Fruit fly (Drosophila melanogaster) S2 (cell line): Measurements from ENCODE around the gene CG2260.

ENCODE experiments used
- CG8478 ChIP-seq: fragments of >200 bp; optimal IDR thresholded peaks from 2 replicates; lab custom pipeline; 2018
- CTCF ChIP-seq, 2 experiments: fragments of >200 bp; optimal IDR thresholded peaks; 2 replicates each; lab custom pipeline; 2018

Gene CG2260

DNA sequence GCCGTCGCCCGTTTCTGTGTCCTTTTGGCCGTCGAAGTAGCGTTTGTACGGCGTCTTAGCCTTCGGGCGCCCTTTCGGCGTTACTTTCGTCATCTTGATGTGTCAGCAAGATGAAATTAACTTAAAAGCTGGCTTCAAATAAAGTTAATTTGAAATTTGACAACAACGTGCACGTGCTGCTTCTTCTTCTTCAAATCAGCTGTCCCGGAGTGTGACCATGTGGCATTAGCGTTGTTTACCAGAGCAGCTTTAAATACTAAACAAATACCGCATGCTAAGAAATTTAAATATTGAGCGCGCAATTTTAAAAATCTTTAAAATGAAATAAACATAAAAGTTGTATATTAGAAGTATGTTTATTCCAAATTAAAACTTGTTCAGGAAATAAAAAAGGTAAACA, at the start of gene CG2260:
TSS of gene CG2260 (minus strand) at position 209 of the 400 bp plus-strand sequence.
- no peak for TF ChIP-seq CG8478 (lab: Kevin White, UChicago)
- no peak for TF ChIP-seq CTCF (optimal IDR thresholded peaks at IDR 0.05; lab: Kevin White, UChicago)

DNA sequence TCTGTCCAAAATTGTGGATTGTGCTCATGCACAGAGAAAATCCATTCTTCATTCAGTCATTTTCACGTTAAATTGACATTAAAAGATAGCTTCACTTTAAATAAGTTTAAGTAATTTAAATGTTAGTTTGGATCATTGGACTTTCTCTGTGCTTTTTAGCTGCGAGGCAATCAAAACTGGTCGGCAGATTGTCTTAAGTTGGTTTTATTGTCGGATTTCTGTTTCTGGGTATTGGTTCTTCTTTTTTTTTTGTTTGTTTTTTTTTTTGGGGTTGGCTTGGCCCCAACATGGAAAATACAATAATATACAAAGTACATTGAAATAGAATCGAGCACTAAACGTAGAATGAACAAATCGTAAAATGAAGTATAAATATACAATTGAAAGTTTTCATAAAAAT, 49.2 kb upstream of the CG2260 start, which contains the start of gene CG2278:
TSS of gene CG2278 (minus strand) at position 101 of the 400 bp plus-strand sequence.
- no peak for TF ChIP-seq CTCF (optimal IDR thresholded peaks at IDR 0.05; lab: Kevin White, UChicago)

DNA sequence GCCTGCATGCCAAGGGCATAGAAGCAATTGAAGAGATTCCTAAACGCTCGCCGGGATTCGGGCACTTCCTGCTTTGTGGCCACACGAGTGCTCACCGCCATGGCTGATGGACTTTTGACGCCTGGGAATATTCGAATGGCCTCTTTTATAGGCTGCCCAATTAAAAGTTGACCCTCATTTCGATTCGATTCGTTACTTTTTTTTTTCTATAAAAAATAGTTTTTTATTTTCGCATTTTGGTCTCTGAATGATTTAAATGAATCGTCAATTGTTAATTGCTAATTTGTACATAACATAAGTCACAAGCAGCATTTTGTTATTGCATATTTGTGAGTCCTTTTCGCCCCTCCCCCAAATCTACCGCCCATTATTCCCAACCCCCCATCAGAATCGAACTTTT, 44.7 kb upstream of the CG2260 start, which contains the start of gene Or7a:
TSS of gene Or7a (minus strand) at position 101 of the 400 bp plus-strand sequence.
- no peak for TF ChIP-seq CTCF (optimal IDR thresholded peaks at IDR 0.05; lab: Kevin White, UChicago)
- no peak for TF ChIP-seq CG8478 (lab: Kevin White, UChicago)

DNA sequence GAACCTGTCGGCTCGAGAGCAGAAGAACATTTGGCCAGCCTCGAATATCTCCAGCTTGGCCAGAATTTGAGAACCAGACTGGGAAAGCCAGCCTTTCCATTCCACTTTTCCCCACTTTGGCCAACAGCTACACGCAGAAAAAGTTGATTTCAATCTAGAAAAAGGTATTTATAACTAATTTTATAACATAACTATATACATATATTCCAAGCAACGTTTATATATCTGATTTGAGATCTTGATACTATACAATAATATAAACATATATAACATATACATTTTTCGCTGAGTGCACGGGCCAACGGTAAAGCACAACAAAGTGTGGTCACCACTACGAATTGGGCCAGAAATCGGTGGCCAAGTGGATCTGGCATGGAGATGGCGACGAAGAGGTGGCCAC, 42.5 kb upstream of the CG2260 start:
- TF ChIP-seq CTCF (optimal IDR thresholded peaks at IDR 0.05; lab: Kevin White, UChicago) (no peak), CG8478 (lab: Kevin White, UChicago) (no peak)

DNA sequence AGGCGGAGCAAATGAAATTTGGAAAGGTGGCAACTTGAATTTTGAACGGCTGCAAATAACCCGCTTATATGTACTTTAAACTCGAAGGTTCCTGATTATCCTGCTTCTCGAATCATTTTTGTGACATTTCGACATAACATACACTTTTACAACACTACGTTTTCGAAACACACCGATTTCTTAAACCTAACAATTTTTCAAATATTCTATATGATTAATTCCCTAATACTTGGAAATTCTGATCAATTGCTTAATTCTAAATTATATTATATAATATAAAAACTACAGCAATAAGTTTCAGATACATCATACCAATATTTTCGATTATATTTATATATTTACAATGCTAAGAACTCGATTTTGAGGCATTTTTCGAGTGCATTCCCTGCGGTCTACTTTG, 41.7 kb upstream of the CG2260 start, which contains the start of gene CG10761:
TSS of gene CG10761 (minus strand) at position 101 of the 400 bp plus-strand sequence.
- TF ChIP-seq CG8478 (lab: Kevin White, UChicago) = no peak
- TF ChIP-seq CTCF (optimal IDR thresholded peaks at IDR 0.05; lab: Kevin White, UChicago) = no peak

DNA sequence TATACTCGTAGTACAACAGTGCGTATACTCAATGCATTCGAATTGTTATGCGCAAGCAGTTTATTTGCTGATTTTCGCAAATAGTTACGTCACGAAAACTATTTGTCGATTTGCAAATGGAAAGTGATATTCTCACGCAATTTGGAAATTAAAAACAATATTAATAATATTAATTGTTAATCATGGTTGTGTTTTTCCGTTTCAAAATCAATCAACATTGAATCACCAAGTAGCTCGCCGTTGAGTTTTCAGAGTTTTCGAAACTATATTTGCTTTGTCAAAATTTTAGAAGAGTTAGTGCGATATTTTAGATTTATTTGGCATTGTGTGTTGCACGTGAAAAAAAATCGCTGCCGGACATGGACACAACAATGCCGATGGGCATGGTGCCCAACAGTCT, 38.8 kb upstream of the CG2260 start, which contains the start of gene CG15337:
TSS of gene CG15337 (plus strand) at position 301 of the 400 bp plus-strand sequence.
- TF ChIP-seq CG8478 (lab: Kevin White, UChicago) (no peak), CTCF (optimal IDR thresholded peaks at IDR 0.05; lab: Kevin White, UChicago) (no peak)

DNA sequence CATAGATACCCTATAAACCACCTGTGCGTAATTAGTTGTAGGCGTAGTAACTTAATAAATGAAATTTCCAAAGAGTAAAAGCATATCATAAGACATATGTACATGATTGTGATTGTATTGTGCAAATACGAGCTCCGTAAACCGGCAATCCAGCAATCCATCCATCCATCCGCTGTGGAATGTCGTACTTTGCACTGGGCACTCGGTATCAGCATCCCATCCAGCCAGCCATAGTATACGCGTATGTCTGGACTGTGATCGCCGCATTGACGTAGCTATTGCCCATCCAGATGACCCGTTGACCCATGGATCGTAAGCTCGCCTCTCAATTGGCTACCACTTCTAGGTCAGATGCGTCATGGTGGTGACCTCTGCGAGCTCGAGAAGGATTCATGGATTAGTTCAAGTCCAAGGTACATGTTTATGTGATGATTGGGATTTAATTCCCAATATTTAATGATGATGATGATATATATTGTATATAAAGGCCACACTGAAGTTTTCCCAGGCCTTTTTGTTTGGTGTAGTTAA, 38.1 kb upstream of the CG2260 start:
- TF ChIP-seq CTCF (optimal IDR thresholded peaks at IDR 0.05; lab: Kevin White, UChicago) (no peak), CG8478 (lab: Kevin White, UChicago) (no peak)

DNA sequence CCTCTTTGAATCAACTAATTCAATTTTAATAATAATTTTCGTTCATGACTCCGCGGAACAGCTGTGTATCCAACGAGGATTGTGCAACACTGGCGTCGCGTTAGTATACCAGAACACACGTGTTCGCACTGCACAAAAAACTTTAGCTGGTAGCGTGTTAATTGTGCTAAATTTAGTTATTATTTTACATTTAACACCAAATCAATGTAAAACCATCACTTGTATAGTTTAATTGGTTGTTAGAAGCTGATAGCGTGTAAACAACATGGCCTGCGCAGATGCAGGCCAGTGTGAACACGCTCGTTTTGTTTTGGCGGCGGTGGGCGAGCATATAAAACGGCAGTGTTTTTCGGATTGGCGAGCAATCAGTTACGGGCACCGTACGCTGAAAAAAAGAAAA, 36.3 kb upstream of the CG2260 start, which contains the start of the genes Traf6 and GIIIspla2:
TSS of gene Traf6 (minus strand) at position 93 of the 400 bp plus-strand sequence.
TSS of gene GIIIspla2 (plus strand) at position 335 of the 400 bp plus-strand sequence.
- no peak for TF ChIP-seq CTCF (optimal IDR thresholded peaks at IDR 0.05; lab: Kevin White, UChicago)

DNA sequence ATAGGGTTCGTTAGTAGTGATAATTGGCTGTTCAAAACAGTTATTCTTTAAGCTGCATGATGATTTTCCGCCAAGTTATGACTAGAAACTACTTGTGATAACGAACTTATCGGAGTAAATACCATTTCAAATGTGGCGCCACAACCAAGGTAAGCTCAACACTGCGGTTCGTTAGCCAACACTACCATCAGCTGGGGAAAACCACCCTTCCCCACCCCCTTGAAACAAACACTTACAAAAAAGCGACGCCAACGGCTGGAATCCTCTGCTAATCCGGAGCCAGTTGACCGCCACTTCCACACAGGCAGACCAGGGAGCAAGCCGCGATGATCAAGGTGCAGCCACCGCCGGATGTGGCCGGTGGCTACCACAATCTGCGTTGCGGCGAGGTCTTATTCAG, 31.8 kb upstream of the CG2260 start, which contains the start of gene CG18262:
TSS of gene CG18262 (plus strand) at position 231 of the 400 bp plus-strand sequence.
- TF ChIP-seq CTCF (optimal IDR thresholded peaks at IDR 0.05; lab: Kevin White, UChicago) (no peak), CG8478 (lab: Kevin White, UChicago) (no peak)

DNA sequence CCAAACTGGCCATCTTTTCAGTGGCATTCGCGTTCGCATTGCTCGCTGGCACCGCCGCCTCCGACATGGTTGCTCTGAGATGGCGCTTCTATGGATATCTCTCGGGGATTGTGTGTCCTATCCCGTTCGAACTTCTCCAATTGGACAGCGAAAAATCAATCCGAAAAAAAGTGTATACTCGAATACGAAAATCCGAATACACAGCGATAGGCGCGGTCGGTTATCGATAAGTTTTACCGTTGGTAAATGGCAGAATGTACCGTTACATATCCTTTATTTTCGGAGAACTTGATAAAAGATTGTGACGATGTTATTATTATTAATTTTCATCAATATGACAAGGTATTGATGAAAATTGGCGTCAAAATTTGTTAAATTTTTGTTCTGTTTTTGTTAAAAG, 31.1 kb upstream of the CG2260 start, which contains the start of gene Gbeta5:
TSS of gene Gbeta5 (minus strand) at position 199 of the 400 bp plus-strand sequence.
- no peak for TF ChIP-seq CG8478 (lab: Kevin White, UChicago)
- TF ChIP-seq CTCF (optimal IDR thresholded peaks at IDR 0.05; lab: Kevin White, UChicago) = no peak

DNA sequence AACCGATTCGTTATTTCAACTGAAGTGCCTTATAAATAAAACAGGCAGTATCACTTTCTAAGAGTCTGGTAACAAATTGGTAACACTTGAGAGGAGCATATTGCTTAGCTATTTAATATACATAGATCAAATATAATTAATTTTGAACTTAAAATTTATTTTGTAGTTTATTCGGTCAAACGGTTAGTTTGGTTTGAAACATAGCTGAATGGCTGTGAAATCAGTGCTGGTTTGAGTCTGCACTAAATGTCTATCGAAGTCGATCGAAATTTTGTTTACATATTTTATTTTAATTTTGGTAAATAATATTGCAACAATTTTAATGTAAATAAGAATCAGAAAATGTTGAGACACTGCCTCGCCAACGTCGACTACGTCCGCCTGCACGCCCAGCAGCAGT, 27.6 kb upstream of the CG2260 start, which contains the start of gene CG10959:
TSS of gene CG10959 (plus strand) at position 228 of the 400 bp plus-strand sequence.
- no peak for TF ChIP-seq CG8478 (lab: Kevin White, UChicago)
- TF ChIP-seq CTCF (optimal IDR thresholded peaks at IDR 0.05; lab: Kevin White, UChicago) = no peak

DNA sequence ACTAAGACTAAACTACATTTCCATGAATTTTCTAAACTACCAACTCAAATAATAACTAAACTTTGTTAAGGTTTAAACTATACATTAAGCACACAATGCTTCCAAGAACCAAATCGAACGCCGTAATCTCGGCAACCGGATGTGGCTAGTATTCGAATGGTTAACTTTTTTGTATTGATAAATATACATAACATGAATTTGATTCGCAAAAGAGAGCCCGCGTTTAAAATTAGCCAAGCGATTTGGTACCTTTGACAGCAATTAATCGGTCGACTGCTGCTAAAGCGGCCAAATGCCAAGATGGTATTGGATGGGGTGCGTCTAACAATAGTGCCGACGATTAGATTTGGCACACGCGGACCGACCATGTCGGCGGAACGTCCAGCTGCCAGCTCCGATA, 26.7 kb upstream of the CG2260 start, which contains the start of gene CG15336:
TSS of gene CG15336 (plus strand) at position 301 of the 400 bp plus-strand sequence.
- TF ChIP-seq CG8478 (lab: Kevin White, UChicago) (no peak), CTCF (optimal IDR thresholded peaks at IDR 0.05; lab: Kevin White, UChicago) (no peak)

DNA sequence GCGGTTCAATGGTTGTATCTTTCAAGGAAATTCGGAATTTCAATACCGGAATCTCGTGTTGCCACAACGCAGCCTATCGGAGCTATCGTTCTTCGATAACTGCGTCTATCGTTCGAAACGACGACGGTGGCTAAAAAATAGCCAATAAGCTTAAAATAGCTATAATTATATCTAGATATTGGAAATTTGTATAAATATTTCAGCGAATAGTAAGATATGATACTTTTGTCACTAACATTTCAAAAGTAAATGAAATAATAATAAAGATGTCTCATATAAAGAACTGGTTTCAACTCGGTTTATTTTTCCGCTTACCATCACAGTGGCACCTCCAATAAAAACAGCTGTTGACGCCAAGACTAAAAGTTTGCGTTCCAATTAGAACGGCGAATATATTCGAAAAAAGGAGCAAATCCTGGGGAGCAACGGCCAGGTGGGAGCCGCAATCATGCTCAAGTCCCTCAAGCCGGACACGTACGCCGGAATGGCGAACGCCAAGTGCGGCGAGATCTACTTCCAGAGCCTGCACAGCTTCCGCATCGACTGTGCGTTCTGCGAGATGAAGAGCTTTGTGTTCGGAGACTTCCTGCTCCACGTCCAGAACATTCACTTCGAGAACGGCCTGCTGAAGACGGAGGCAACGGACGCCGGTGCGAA, 24.7 kb upstream of the CG2260 start, which contains the start of the genes alpha-PheRS and CG2129:
TSS of gene alpha-PheRS (minus strand) at position 102 of the 657 bp plus-strand sequence.
TSS of gene CG2129 (plus strand) at position 339 of the 657 bp plus-strand sequence.
- TF ChIP-seq CG8478 (lab: Kevin White, UChicago) = no peak

DNA sequence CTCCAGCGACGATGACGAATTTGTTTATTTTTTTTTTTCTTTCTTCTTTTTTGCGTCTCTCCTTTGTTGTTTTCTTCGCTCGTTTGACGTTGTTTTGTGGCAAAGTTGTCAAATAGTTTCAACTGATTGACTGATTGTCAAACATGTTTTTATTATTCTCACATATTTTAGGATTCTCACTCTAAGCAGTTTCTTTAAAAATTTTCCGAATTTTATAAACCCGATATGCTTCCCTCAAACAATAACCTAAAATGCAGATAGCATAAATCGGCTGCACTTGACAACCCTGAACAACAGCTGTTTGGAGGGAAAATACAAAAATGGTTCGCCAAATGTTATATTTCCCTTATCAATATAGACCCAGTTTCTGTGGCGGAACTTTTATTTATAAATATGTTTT, 22.6 kb upstream of the CG2260 start, which contains the start of gene CG17982:
TSS of gene CG17982 (minus strand) at position 299 of the 400 bp plus-strand sequence.
- TF ChIP-seq CTCF (optimal IDR thresholded peaks at IDR 0.05; lab: Kevin White, UChicago) (no peak), CG8478 (lab: Kevin White, UChicago) (no peak)

DNA sequence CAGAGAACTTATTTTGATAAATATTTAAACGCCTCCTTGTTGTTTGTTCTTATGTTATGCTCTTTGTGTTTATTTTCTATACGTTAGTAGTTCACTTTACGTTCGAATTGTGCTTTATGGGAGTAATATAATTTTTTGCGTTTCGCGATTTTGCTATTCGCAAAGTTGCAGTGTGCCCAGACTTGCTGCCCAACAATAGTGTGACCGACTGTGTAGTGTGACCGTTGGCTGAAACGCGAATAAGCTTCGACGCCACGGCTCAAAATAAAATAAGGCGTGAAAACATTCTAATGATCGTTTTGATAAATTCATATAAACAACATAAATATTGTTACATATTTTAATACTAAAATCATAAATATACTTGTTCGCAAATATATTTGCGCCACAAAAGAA, 21.1 kb upstream of the CG2260 start, which contains the start of gene Smox:
TSS of gene Smox (minus strand) at position 213 of the 396 bp plus-strand sequence.
- TF ChIP-seq CTCF (optimal IDR thresholded peaks at IDR 0.05; lab: Kevin White, UChicago) (peak in 1 of 2 experiments; percentile 10), CG8478 (lab: Kevin White, UChicago) (no peak)
